In genomic region chrX:2162130-2162907, dm6 we compare ENCODE assay signal across 3 fruit fly cellular contexts.
A peak's percentile ranks its signal among the peaks of the same experiment; 100 is the strongest.
TF ChIP-seq lines count a peak whose summit lies in the region.

Cyp4d1 (minus strand) TSS chrX:2162180.
CG3630 (plus strand) TSS chrX:2162196.

- TF ChIP-seq CTCF in whole organism, embryonic (GFP tag; optimal IDR thresholded peaks at IDR 0.05; lab: Kevin White, UChicago): no peak

TF ChIP-seq in whole organism, embryonic, 481 proteins besides CTCF, POLR2A, EP300 and RAD21:
- TF ChIP-seq ind (GFP tag; optimal IDR thresholded peaks at IDR 0.05; lab: Kevin White, UChicago): no peak
- TF ChIP-seq ara (GFP tag; IDR thresholded peaks at IDR 0.05; lab: Robert Waterston, UW): no peak
- TF ChIP-seq Doc2 (GFP tag; IDR thresholded peaks at IDR 0.05; lab: Robert Waterston, UW): no peak
- TF ChIP-seq NFAT (GFP tag; IDR thresholded peaks at IDR 0.05; lab: Robert Waterston, UW): no peak
- 0 out of 3 replicates have a peak, but pooled peaks have one; percentile 11 for TF ChIP-seq sr (GFP tag; IDR thresholded peaks at IDR 0.05; lab: Robert Waterston, UW)
- peak in 1 of 2 experiments; percentile 14 for TF ChIP-seq Hr78 (GFP tag; optimal IDR thresholded peaks at IDR 0.05; lab: Kevin White, UChicago)
- peak; percentile 77 for TF ChIP-seq sd (tag; optimal IDR thresholded peaks at IDR 0.05; lab: Kevin White, UChicago)
- no peak for TF ChIP-seq CG12071 (GFP tag; optimal IDR thresholded peaks at IDR 0.05; lab: Kevin White, UChicago)
- peak; percentile 86 for TF ChIP-seq CG12769 (tag; optimal IDR thresholded peaks at IDR 0.05; lab: Kevin White, UChicago)
- peak in 1 of 2 experiments; percentile 56 for TF ChIP-seq Pdp1 (GFP tag; optimal IDR thresholded peaks at IDR 0.05; lab: Kevin White, UChicago)
- no peak for TF ChIP-seq Fer3 (tag; optimal IDR thresholded peaks at IDR 0.05; lab: Kevin White, UChicago)
- no peak for TF ChIP-seq CG9876 (GFP tag; optimal IDR thresholded peaks at IDR 0.05; lab: Kevin White, UChicago)
- 0 out of 4 replicates have a peak, but pooled peaks have one; percentile 11 for TF ChIP-seq chinmo (GFP tag; IDR thresholded peaks at IDR 0.05; lab: Robert Waterston, UW; ENCODE audit: partially characterized antibody)
- TF ChIP-seq CG34376 (GFP tag; optimal IDR thresholded peaks at IDR 0.05; lab: Kevin White, UChicago): peak; percentile 12
- TF ChIP-seq TFAM (GFP tag; optimal IDR thresholded peaks at IDR 0.05; lab: Kevin White, UChicago): no peak
- no peak for TF ChIP-seq unc-4 (GFP tag; IDR thresholded peaks at IDR 0.05; lab: Robert Waterston, UW; ENCODE audit: partially characterized antibody)

TF ChIP-seq in whole organism, prepupa, 60 proteins besides CTCF, POLR2A, EP300 and RAD21:
- TF ChIP-seq CG10669 (GFP tag; optimal IDR thresholded peaks at IDR 0.05; lab: Kevin White, UChicago) (no peak), Sox14 (GFP tag; optimal IDR thresholded peaks at IDR 0.05; lab: Kevin White, UChicago) (no peak), Hr4 (GFP tag; optimal IDR thresholded peaks at IDR 0.05; lab: Kevin White, UChicago) (no peak), svp (GFP tag; lab: Kevin White, UChicago) (peak; percentile 96)
TF ChIP-seq in whole organism, prepupa: peak in this region for 1.

TF ChIP-seq in whole organism, wandering third instar larva, 38 proteins besides CTCF, POLR2A, EP300 and RAD21:
- no peak for TF ChIP-seq Rel (GFP tag; optimal IDR thresholded peaks at IDR 0.05; lab: Kevin White, UChicago)
- TF ChIP-seq Rel (tag; optimal IDR thresholded peaks at IDR 0.05; lab: Kevin White, UChicago): peak; percentile 92
- TF ChIP-seq dl (GFP tag; optimal IDR thresholded peaks at IDR 0.05; lab: Kevin White, UChicago; ENCODE audit: insufficient read depth in 1 of 2, partially characterized antibody in 2 of 2): no peak
